Fruit fly (Drosophila melanogaster) whole organism, embryonic: ENCODE measurements around the gene Gr5a.

Experiments used
- Antp ChIP-seq: fragments of 200-800 bp; sonication (Bioruptor generic); optimal IDR thresholded peaks from 3 replicates; lab custom pipeline; 2016; ENCODE audit warnings: missing biosample characterization, missing genetic modification characterization
- CG10366 ChIP-seq: fragments of 200-800 bp; sonication (Bioruptor generic); IDR thresholded peaks from 2 replicates; pipeline ENCODE4 v1.3.6; 2022; ENCODE audit warnings: missing biosample characterization, missing genetic modification characterization
- CG10979 ChIP-seq: fragments of 200-800 bp; sonication (Bioruptor generic); optimal IDR thresholded peaks from 2 replicates; lab custom pipeline; 2018; ENCODE audit warnings: missing biosample characterization, mild to moderate bottlenecking, missing genetic modification characterization, moderate library complexity
- CG12104 ChIP-seq: fragments of 200-800 bp; sonication (Bioruptor generic); optimal IDR thresholded peaks from 3 replicates; lab custom pipeline; 2016; ENCODE audit warnings: missing biosample characterization, missing genetic modification characterization
- CG12219 ChIP-seq: fragments of 200-800 bp; sonication (Bioruptor generic); optimal IDR thresholded peaks from 3 replicates; lab custom pipeline; 2018; ENCODE audit warnings: missing biosample characterization, mild to moderate bottlenecking, missing genetic modification characterization
- CG14710 ChIP-seq: fragments of 200-800 bp; sonication (Bioruptor generic); optimal IDR thresholded peaks from 3 replicates; lab custom pipeline; 2019; ENCODE audit warnings: missing biosample characterization, mild to moderate bottlenecking, missing genetic modification characterization, moderate library complexity
- CG15073 ChIP-seq: fragments of 200-800 bp; sonication (Bioruptor generic); optimal IDR thresholded peaks from 2 replicates; lab custom pipeline; 2016; ENCODE audit warnings: missing biosample characterization, missing genetic modification characterization
- CG15696 ChIP-seq: fragments of 200-800 bp; sonication (Bioruptor generic); optimal IDR thresholded peaks from 2 replicates; lab custom pipeline; 2019; ENCODE audit warnings: missing biosample characterization, mild to moderate bottlenecking, missing genetic modification characterization, moderate library complexity
- CG18619 ChIP-seq: fragments of 200-800 bp; sonication (Bioruptor generic); optimal IDR thresholded peaks from 3 replicates; lab custom pipeline; 2017; ENCODE audit warnings: missing biosample characterization, mild to moderate bottlenecking, missing genetic modification characterization
- CG18764 ChIP-seq: fragments of 200-800 bp; sonication (Bioruptor generic); optimal IDR thresholded peaks from 3 replicates; lab custom pipeline; 2016; ENCODE audit warnings: missing biosample characterization, missing genetic modification characterization
- CG2202 ChIP-seq: fragments of 200-800 bp; sonication (Bioruptor generic); optimal IDR thresholded peaks from 2 replicates; lab custom pipeline; 2018; ENCODE audit warnings: missing biosample characterization, mild to moderate bottlenecking, missing genetic modification characterization
- CG2678 ChIP-seq: fragments of 200-800 bp; sonication (Bioruptor generic); optimal IDR thresholded peaks from 3 replicates; lab custom pipeline; 2019; ENCODE audit warnings: missing biosample characterization, mild to moderate bottlenecking, missing genetic modification characterization, moderate library complexity
- CG31365 ChIP-seq: fragments of 200-800 bp; sonication (Bioruptor generic); optimal IDR thresholded peaks from 2 replicates; lab custom pipeline; 2018; ENCODE audit warnings: missing biosample characterization, mild to moderate bottlenecking, missing genetic modification characterization
- CG3407 ChIP-seq: fragments of 200-800 bp; sonication (Bioruptor generic); optimal IDR thresholded peaks from 2 replicates; lab custom pipeline; 2018; ENCODE audit warnings: missing biosample characterization, mild to moderate bottlenecking, missing genetic modification characterization
- CG3838 ChIP-seq: fragments of 200-800 bp; sonication (Bioruptor generic); optimal IDR thresholded peaks from 3 replicates; lab custom pipeline; 2016; ENCODE audit warnings: missing biosample characterization, missing genetic modification characterization
- CG43689 ChIP-seq: fragments of 200-800 bp; sonication (Bioruptor generic); IDR thresholded peaks from 2 replicates; pipeline ENCODE4 v1.3.6; 2022; ENCODE audit warnings: missing biosample characterization, missing genetic modification characterization
- CG4617 ChIP-seq: fragments of 200-800 bp; sonication (Bioruptor generic); optimal IDR thresholded peaks from 3 replicates; lab custom pipeline; 2016; ENCODE audit warnings: missing biosample characterization, missing genetic modification characterization, borderline replicate concordance
- CG4854 ChIP-seq: fragments of 200-800 bp; sonication (Bioruptor generic); optimal IDR thresholded peaks from 2 replicates; lab custom pipeline; 2016; ENCODE audit warnings: missing biosample characterization, missing genetic modification characterization, inconsistent platforms
- CG7987 ChIP-seq: fragments of 200-800 bp; sonication (Bioruptor generic); optimal IDR thresholded peaks from 2 replicates; lab custom pipeline; 2018; ENCODE audit warnings: missing biosample characterization, mild to moderate bottlenecking, missing genetic modification characterization, moderate library complexity
- CG8388 ChIP-seq: fragments of 200-800 bp; sonication (Bioruptor generic); optimal IDR thresholded peaks from 2 replicates; lab custom pipeline; 2019; ENCODE audit warnings: missing biosample characterization, mild to moderate bottlenecking, missing genetic modification characterization, moderate library complexity
- CG8765 ChIP-seq: fragments of 200-800 bp; sonication (Bioruptor generic); IDR thresholded peaks from 2 replicates; pipeline ENCODE4 v1.3.6; 2022; ENCODE audit warnings: missing biosample characterization, missing genetic modification characterization
- Camta ChIP-seq: fragments of 200-800 bp; sonication (Bioruptor generic); optimal IDR thresholded peaks from 2 replicates; lab custom pipeline; 2016; ENCODE audit warnings: missing biosample characterization, missing genetic modification characterization
- CoRest ChIP-seq: fragments of 200-800 bp; sonication (Bioruptor generic); optimal IDR thresholded peaks from 3 replicates; lab custom pipeline; 2018; ENCODE audit warnings: missing biosample characterization, mild to moderate bottlenecking, missing genetic modification characterization, moderate library complexity
- Doc3 ChIP-seq: fragments of 200-800 bp; sonication (Bioruptor generic); IDR thresholded peaks from 3 replicates; pipeline ENCODE4 v1.3.6; 2022; ENCODE audit warnings: missing biosample characterization, missing genetic modification characterization; ENCODE audit not compliant: partially characterized antibody
- Ets65A ChIP-seq: fragments of 200-800 bp; sonication (Bioruptor generic); peaks from one replicate; lab custom pipeline; 2016; ENCODE audit warnings: missing biosample characterization, missing genetic modification characterization
- Hr39 ChIP-seq: fragments of >200 bp; optimal IDR thresholded peaks from 2 replicates; lab custom pipeline; 2017
- Meics ChIP-seq: fragments of 200-800 bp; sonication (Bioruptor generic); optimal IDR thresholded peaks from 2 replicates; lab custom pipeline; 2017; ENCODE audit warnings: missing biosample characterization, mild to moderate bottlenecking, missing genetic modification characterization
- Myb ChIP-seq: fragments of 200-800 bp; sonication (Bioruptor generic); optimal IDR thresholded peaks from 2 replicates; lab custom pipeline; 2016; ENCODE audit warnings: missing biosample characterization, missing genetic modification characterization
- Nf-YA ChIP-seq: fragments of 200-800 bp; sonication (Bioruptor generic); IDR thresholded peaks from 2 replicates; pipeline ENCODE4 v1.3.6; 2022; ENCODE audit warnings: missing biosample characterization, missing genetic modification characterization
- chif ChIP-seq, 2 experiments: fragments of 200-800 bp; sonication (Bioruptor generic); optimal IDR thresholded peaks; 3 replicates each; lab custom pipeline; 2016; ENCODE audit warnings: missing biosample characterization in 2 of 2, missing genetic modification characterization in 2 of 2
- ci ChIP-seq: fragments of 200-800 bp; sonication (Bioruptor generic); IDR thresholded peaks from 3 replicates; pipeline ENCODE4 v1.3.6; 2022; ENCODE audit warnings: missing biosample characterization, missing genetic modification characterization
- crp ChIP-seq, 2 experiments: fragments of 200-800 bp; sonication (Bioruptor generic); optimal IDR thresholded peaks; 2 replicates in 1 of 2; 3 replicates in 1 of 2; lab custom pipeline; 2017; ENCODE audit warnings: missing biosample characterization in 2 of 2, missing genetic modification characterization in 2 of 2, mild to moderate bottlenecking in 1 of 2, moderate library complexity in 1 of 2
- cwo ChIP-seq: fragments of 200-800 bp; sonication (Bioruptor generic); optimal IDR thresholded peaks from 3 replicates; lab custom pipeline; 2017; ENCODE audit warnings: missing biosample characterization, missing genetic modification characterization, mild to moderate bottlenecking, moderate library complexity, missing genetic modification reagents
- dmrt99B ChIP-seq: fragments of 200-800 bp; sonication (Bioruptor generic); optimal IDR thresholded peaks from 2 replicates; lab custom pipeline; 2018; ENCODE audit warnings: missing biosample characterization, mild to moderate bottlenecking, missing genetic modification characterization, moderate library complexity
- emc ChIP-seq: fragments of 200-800 bp; sonication (Bioruptor generic); optimal IDR thresholded peaks from 2 replicates; lab custom pipeline; 2016; ENCODE audit warnings: missing biosample characterization, missing genetic modification characterization
- grn ChIP-seq: fragments of 200-800 bp; sonication (Bioruptor generic); optimal IDR thresholded peaks from 3 replicates; lab custom pipeline; 2017; ENCODE audit warnings: missing biosample characterization, missing genetic modification characterization
- hb ChIP-seq: fragments of 200-800 bp; sonication (Bioruptor generic); IDR thresholded peaks from 3 replicates; pipeline ENCODE4 v1.3.6; 2022; ENCODE audit warnings: missing biosample characterization, missing genetic modification characterization; ENCODE audit not compliant: partially characterized antibody
- her ChIP-seq: fragments of 200-800 bp; sonication (Bioruptor generic); optimal IDR thresholded peaks from 2 replicates; lab custom pipeline; 2016; ENCODE audit warnings: missing biosample characterization, missing genetic modification characterization
- jumu ChIP-seq: fragments of 200-800 bp; sonication (Bioruptor generic); optimal IDR thresholded peaks from 3 replicates; lab custom pipeline; 2016; ENCODE audit warnings: missing biosample characterization, missing genetic modification characterization
- knrl ChIP-seq: fragments of 200-800 bp; sonication (Bioruptor generic); IDR thresholded peaks from 3 replicates; pipeline ENCODE4 v1.3.6; 2022; ENCODE audit warnings: missing biosample characterization, missing genetic modification characterization; ENCODE audit not compliant: partially characterized antibody
- lab ChIP-seq: fragments of 200-800 bp; sonication (Bioruptor generic); optimal IDR thresholded peaks from 3 replicates; lab custom pipeline; 2017; ENCODE audit warnings: missing biosample characterization, missing genetic modification characterization, mild to moderate bottlenecking, moderate library complexity, missing genetic modification reagents
- luna ChIP-seq: fragments of 200-800 bp; sonication (Bioruptor generic); optimal IDR thresholded peaks from 2 replicates; lab custom pipeline; 2016; ENCODE audit warnings: missing biosample characterization, missing genetic modification characterization
- mam ChIP-seq: fragments of 200-800 bp; sonication (Bioruptor generic); optimal IDR thresholded peaks from 3 replicates; lab custom pipeline; 2016; ENCODE audit warnings: missing biosample characterization, missing genetic modification characterization
- nerfin-2 ChIP-seq: fragments of 200-800 bp; sonication (Bioruptor generic); IDR thresholded peaks from 2 replicates; pipeline ENCODE4 v1.3.6; 2022; ENCODE audit warnings: missing biosample characterization, missing genetic modification characterization; ENCODE audit not compliant: partially characterized antibody
- oc ChIP-seq: fragments of 200-800 bp; sonication (Bioruptor generic); optimal IDR thresholded peaks from 2 replicates; lab custom pipeline; 2018; ENCODE audit warnings: missing biosample characterization, mild to moderate bottlenecking, missing genetic modification characterization, moderate library complexity
- pho ChIP-seq: fragments of 200-800 bp; sonication (Bioruptor generic); optimal IDR thresholded peaks from 2 replicates; lab custom pipeline; 2016; ENCODE audit warnings: missing biosample characterization, missing genetic modification characterization
- sisA ChIP-seq: fragments of 200-800 bp; sonication (Bioruptor generic); IDR thresholded peaks from 2 replicates; pipeline ENCODE4 v1.3.6; 2022; ENCODE audit warnings: missing biosample characterization, missing genetic modification characterization
- slp2 ChIP-seq: fragments of 200-800 bp; sonication (Bioruptor generic); optimal IDR thresholded peaks from 2 replicates; lab custom pipeline; 2016; ENCODE audit warnings: missing biosample characterization, missing genetic modification characterization
- wdn ChIP-seq: fragments of 200-800 bp; sonication (Bioruptor generic); IDR thresholded peaks from 2 replicates; pipeline ENCODE4 v1.3.6; 2022; ENCODE audit warnings: missing biosample characterization, missing genetic modification characterization

Gene Gr5a

DNA sequence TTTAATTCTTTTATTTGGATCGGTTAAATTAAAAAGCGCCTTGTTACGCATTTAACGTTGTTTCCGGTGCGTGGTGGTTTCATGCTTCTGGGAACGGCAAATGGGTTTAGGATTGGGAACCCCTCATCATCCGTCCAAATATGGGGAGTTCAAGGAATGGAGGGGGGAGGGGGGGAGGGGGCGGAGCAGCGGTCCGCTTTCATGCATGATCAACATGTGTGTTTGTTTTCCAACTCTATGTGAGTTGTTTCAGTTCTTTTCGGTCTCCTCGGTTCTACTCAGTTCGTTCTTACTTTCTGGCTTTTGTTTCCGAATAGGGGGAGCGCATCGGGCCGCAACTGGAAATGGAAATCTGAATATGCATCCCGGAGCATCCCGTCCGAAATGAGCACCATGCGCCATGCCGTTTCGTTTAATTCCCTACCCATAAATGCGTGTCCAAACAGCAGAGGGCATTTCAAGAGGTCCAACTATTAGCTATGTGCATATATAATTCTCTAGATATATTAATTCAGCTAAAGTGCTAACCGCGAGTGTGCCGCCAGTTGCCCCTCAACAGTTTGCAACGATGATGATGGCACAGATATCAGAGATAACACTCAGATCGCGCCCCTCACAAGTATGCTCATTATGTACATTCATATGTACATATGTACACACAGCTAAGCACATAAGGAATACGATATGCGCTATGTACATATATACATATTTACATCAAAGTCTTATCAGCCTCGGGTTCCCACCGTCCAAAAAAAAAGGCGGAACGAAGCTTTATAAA lies 2.8 kb upstream of the Gr5a start (continued):
- TF ChIP-seq luna (GFP tag; lab: Kevin White, UChicago) (peak; percentile 32), Camta (peak; percentile 95), emc (GFP tag; lab: Kevin White, UChicago) (peak; percentile 66), CoRest (tag; lab: Kevin White, UChicago) (peak; percentile 92), Doc3 (GFP tag; lab: Robert Waterston, UW) (no peak), CG2678 (tag; lab: Kevin White, UChicago) (peak; percentile 96), her (GFP tag; lab: Kevin White, UChicago) (peak; percentile 83), CG43689 (GFP tag; lab: Robert Waterston, UW) (peak; percentile 80), hb (GFP tag; lab: Robert Waterston, UW) (no peak), Hr39 (lab: Kevin White, UChicago) (no peak), lab (GFP tag; lab: Kevin White, UChicago) (peak; percentile 98), CG12219 (peak; percentile 90), wdn (peak; percentile 74; the same call in 1 of the 2 replicates), CG3407 (GFP tag; lab: Kevin White, UChicago) (peak; percentile 97), CG4854 (GFP tag; lab: Kevin White, UChicago) (peak; percentile 93), grn (GFP tag; lab: Kevin White, UChicago) (peak; percentile 96), Meics (peak; percentile 92), crp (GFP tag; optimal IDR thresholded peaks at IDR 0.05; lab: Kevin White, UChicago) (peak in 1 of 2 experiments; percentile 55), CG18764 (GFP tag; lab: Kevin White, UChicago) (peak; percentile 91), Myb (GFP tag; lab: Kevin White, UChicago) (peak; percentile 60), Nf-YA (GFP tag; lab: Robert Waterston, UW) (peak; percentile 92), pho (peak; percentile 74), knrl (GFP tag; lab: Robert Waterston, UW) (no peak), Antp (GFP tag; lab: Kevin White, UChicago) (peak; percentile 71), dmrt99B (tag; lab: Kevin White, UChicago) (peak; percentile 89), CG4617 (GFP tag; lab: Kevin White, UChicago) (peak; percentile 59), jumu (GFP tag; lab: Kevin White, UChicago) (peak; percentile 77), CG10366 (GFP tag; lab: Robert Waterston, UW) (peak; percentile 70), oc (tag; lab: Kevin White, UChicago) (peak; percentile 90), CG2202 (tag; lab: Kevin White, UChicago) (peak; percentile 96), CG10979 (tag; lab: Kevin White, UChicago) (peak; percentile 73), nerfin-2 (no peak), CG8388 (GFP tag; lab: Kevin White, UChicago) (peak; percentile 76), CG12104 (peak; percentile 97), CG3838 (GFP tag; lab: Kevin White, UChicago) (peak; percentile 89), CG18619 (GFP tag; lab: Kevin White, UChicago) (peak; percentile 92), sisA (no peak), CG15073 (GFP tag; lab: Kevin White, UChicago) (peak; percentile 61), CG31365 (tag; lab: Kevin White, UChicago) (peak; percentile 88), slp2 (GFP tag; lab: Kevin White, UChicago) (peak; percentile 85), mam (GFP tag; lab: Kevin White, UChicago) (peak; percentile 65), Ets65A (peak; percentile 93), ci (GFP tag; lab: Robert Waterston, UW) (peak; percentile 97), CG14710 (tag; lab: Kevin White, UChicago) (peak; percentile 95), cwo (GFP tag; lab: Kevin White, UChicago) (peak; percentile 86), CG8765 (0 out of 2 replicates have a peak, but pooled peaks have one; percentile 20), CG7987 (GFP tag; lab: Kevin White, UChicago) (peak; percentile 99), chif (GFP tag; optimal IDR thresholded peaks at IDR 0.05; lab: Kevin White, UChicago) (peak; percentile 87 to 88), CG15696 (tag; lab: Kevin White, UChicago) (peak; percentile 98)
